Worm (Caenorhabditis elegans) whole organism, mixed stage, embryonic: ENCODE results near the gene fbxc-53.

Experiments used
- bed-3 ChIP-seq: fragments of 200-800 bp; sonication (Bioruptor generic); optimal IDR thresholded peaks from 3 replicates; lab custom pipeline; 2018; ENCODE audit warnings: mild to moderate bottlenecking, missing genetic modification characterization, moderate library complexity, missing compliant biosample characterization
- blmp-1 ChIP-seq: fragments of 150-350 bp; optimal IDR thresholded peaks from 2 replicates; lab custom pipeline; 2014; ENCODE audit warnings: missing biosample characterization, missing genetic modification characterization
- ceh-39 ChIP-seq: fragments of 150-350 bp; optimal IDR thresholded peaks from 2 replicates; lab custom pipeline; 2014; ENCODE audit warnings: missing biosample characterization, missing genetic modification characterization
- ceh-43 ChIP-seq: fragments of 200-800 bp; sonication (Bioruptor generic); optimal IDR thresholded peaks from 2 replicates; lab custom pipeline; 2018; ENCODE audit warnings: mild to moderate bottlenecking, missing genetic modification characterization, moderate library complexity, missing compliant biosample characterization
- ces-1 ChIP-seq: fragments of 150-350 bp; optimal IDR thresholded peaks from 2 replicates; lab custom pipeline; 2014; ENCODE audit warnings: missing biosample characterization, missing genetic modification reagents, missing genetic modification characterization
- cnd-1 ChIP-seq: fragments of 200-800 bp; sonication (Bioruptor generic); optimal IDR thresholded peaks from 2 replicates; lab custom pipeline; 2018; ENCODE audit warnings: mild to moderate bottlenecking, missing genetic modification characterization, missing compliant biosample characterization
- drap-1 ChIP-seq: fragments of 200-800 bp; sonication (Bioruptor generic); optimal IDR thresholded peaks from 3 replicates; lab custom pipeline; 2018; ENCODE audit warnings: mild to moderate bottlenecking, missing genetic modification characterization, missing compliant biosample characterization
- elt-3 ChIP-seq: fragments of 150-350 bp; optimal IDR thresholded peaks from 2 replicates; lab custom pipeline; 2014; ENCODE audit warnings: missing biosample characterization, missing genetic modification characterization
- flh-1 ChIP-seq: fragments of 200-800 bp; sonication (Bioruptor generic); optimal IDR thresholded peaks from 2 replicates; lab custom pipeline; 2018; ENCODE audit warnings: mild to moderate bottlenecking, missing genetic modification characterization, moderate library complexity, missing compliant biosample characterization
- hlh-1 ChIP-seq: fragments of 150-350 bp; optimal IDR thresholded peaks from 2 replicates; lab custom pipeline; 2014; ENCODE audit warnings: missing biosample characterization, missing genetic modification reagents, missing genetic modification characterization
- lin-13 ChIP-seq: fragments of 150-350 bp; optimal IDR thresholded peaks from 2 replicates; lab custom pipeline; 2014; ENCODE audit warnings: missing biosample characterization, missing genetic modification characterization
- lin-32 ChIP-seq: fragments of 200-800 bp; sonication (Bioruptor generic); optimal IDR thresholded peaks from 2 replicates; lab custom pipeline; 2018; ENCODE audit warnings: mild to moderate bottlenecking, missing genetic modification characterization, missing compliant biosample characterization
- lsy-2 ChIP-seq: fragments of 150-350 bp; optimal IDR thresholded peaks from 2 replicates; lab custom pipeline; 2014; ENCODE audit warnings: missing biosample characterization, missing genetic modification characterization
- mab-5 ChIP-seq: fragments of 150-350 bp; optimal IDR thresholded peaks from 2 replicates; lab custom pipeline; 2014; ENCODE audit warnings: missing biosample characterization, missing genetic modification characterization
- mep-1 ChIP-seq: fragments of 150-350 bp; optimal IDR thresholded peaks from 2 replicates; lab custom pipeline; 2017; ENCODE audit warnings: missing biosample characterization, missing genetic modification reagents, missing genetic modification characterization, inconsistent platforms
- mls-2 ChIP-seq: sonication (generic microtip); optimal IDR thresholded peaks from 2 replicates; lab custom pipeline; 2016; ENCODE audit warnings: mild to moderate bottlenecking, missing genetic modification characterization, moderate library complexity, missing compliant biosample characterization
- nhr-12 ChIP-seq: fragments of 150-350 bp; optimal IDR thresholded peaks from 2 replicates; lab custom pipeline; 2014; ENCODE audit warnings: missing biosample characterization, missing genetic modification characterization
- nhr-237 ChIP-seq: fragments of 150-350 bp; optimal IDR thresholded peaks from 2 replicates; lab custom pipeline; 2014; ENCODE audit warnings: missing biosample characterization, missing genetic modification characterization
- nhr-28 ChIP-seq: fragments of 150-350 bp; optimal IDR thresholded peaks from 2 replicates; lab custom pipeline; 2014; ENCODE audit warnings: missing biosample characterization, missing genetic modification characterization
- nhr-76 ChIP-seq: sonication (generic microtip); optimal IDR thresholded peaks from 2 replicates; lab custom pipeline; 2017; ENCODE audit warnings: missing biosample characterization, missing genetic modification characterization
- pha-4 ChIP-seq: fragments of 150-350 bp; optimal IDR thresholded peaks from 2 replicates; lab custom pipeline; 2018; ENCODE audit warnings: missing biosample characterization, missing genetic modification reagents, missing genetic modification characterization
- sem-2 ChIP-seq: fragments of 200-800 bp; sonication (Bioruptor generic); optimal IDR thresholded peaks from 2 replicates; lab custom pipeline; 2018; ENCODE audit warnings: mild to moderate bottlenecking, missing genetic modification characterization, missing compliant biosample characterization
- snpc-4 ChIP-seq: fragments of 150-350 bp; optimal IDR thresholded peaks from 2 replicates; lab custom pipeline; 2014; ENCODE audit warnings: missing biosample characterization, missing genetic modification characterization
- sptf-1 ChIP-seq: sonication (generic microtip); optimal IDR thresholded peaks from 2 replicates; lab custom pipeline; 2017; ENCODE audit warnings: mild to moderate bottlenecking, missing genetic modification characterization, moderate library complexity, missing compliant biosample characterization
- tbx-8 ChIP-seq: fragments of 200-800 bp; sonication (Bioruptor generic); optimal IDR thresholded peaks from 2 replicates; lab custom pipeline; 2018; ENCODE audit warnings: mild to moderate bottlenecking, missing genetic modification characterization, moderate library complexity, missing compliant biosample characterization
- unc-39 ChIP-seq: fragments of 150-350 bp; optimal IDR thresholded peaks from 2 replicates; lab custom pipeline; 2014; ENCODE audit warnings: missing biosample characterization, missing genetic modification characterization
- unc-62 ChIP-seq: fragments of 150-350 bp; optimal IDR thresholded peaks from 2 replicates; lab custom pipeline; 2014; ENCODE audit warnings: missing biosample characterization, missing genetic modification reagents, missing genetic modification characterization
- zip-8 ChIP-seq: fragments of 150-350 bp; optimal IDR thresholded peaks from 2 replicates; lab custom pipeline; 2014; ENCODE audit warnings: missing biosample characterization, missing genetic modification characterization
- ztf-11 ChIP-seq: fragments of 150-350 bp; optimal IDR thresholded peaks from 2 replicates; lab custom pipeline; 2014; ENCODE audit warnings: missing biosample characterization, missing genetic modification characterization

fbxc-53 gene

DNA sequence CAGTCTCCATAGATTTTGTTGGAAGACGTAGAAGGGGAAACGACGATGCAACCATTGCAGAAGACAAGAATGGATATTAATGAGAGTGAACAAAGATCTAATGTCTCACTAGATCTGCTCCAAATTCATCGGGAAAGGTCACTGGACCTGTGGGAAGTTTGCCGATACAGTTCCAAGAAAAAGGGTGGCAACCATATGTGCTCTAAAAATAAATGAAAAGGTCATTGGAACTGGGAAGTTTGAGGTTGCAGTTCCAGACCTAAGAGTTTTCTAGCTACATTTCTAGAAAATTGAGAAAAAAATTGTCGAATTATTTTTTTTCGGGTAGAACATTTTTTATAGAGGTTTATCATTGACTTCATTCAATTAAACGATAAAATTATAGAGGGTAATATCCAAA is 36.3 kb downstream of the fbxc-53 start, which contains the start of gene fbxb-92:
Gene fbxb-92, minus strand, starts transcription at position 101 of the 400 bp plus-strand sequence.
- no peak for TF ChIP-seq lin-13 (tag; lab: Kevin White, UChicago)
- TF ChIP-seq ces-1 (GFP tag; lab: Kevin White, UChicago) = no peak
- no peak for TF ChIP-seq mab-5 (tag; lab: Kevin White, UChicago)
- no peak for TF ChIP-seq tbx-8 (GFP tag; lab: Kevin White, UChicago)
- no peak for TF ChIP-seq nhr-237 (tag; lab: Kevin White, UChicago)
- no peak for TF ChIP-seq blmp-1
- no peak for TF ChIP-seq nhr-12 (tag; lab: Kevin White, UChicago)
- no peak for TF ChIP-seq bed-3 (GFP tag; lab: Kevin White, UChicago)
- TF ChIP-seq snpc-4 (tag; lab: Kevin White, UChicago) = no peak
- TF ChIP-seq flh-1 (GFP tag; lab: Kevin White, UChicago) = no peak
- no peak for TF ChIP-seq cnd-1 (tag; lab: Kevin White, UChicago)
- TF ChIP-seq ceh-43 (GFP tag; lab: Kevin White, UChicago) = no peak
- no peak for TF ChIP-seq ztf-11 (tag; lab: Kevin White, UChicago)

DNA sequence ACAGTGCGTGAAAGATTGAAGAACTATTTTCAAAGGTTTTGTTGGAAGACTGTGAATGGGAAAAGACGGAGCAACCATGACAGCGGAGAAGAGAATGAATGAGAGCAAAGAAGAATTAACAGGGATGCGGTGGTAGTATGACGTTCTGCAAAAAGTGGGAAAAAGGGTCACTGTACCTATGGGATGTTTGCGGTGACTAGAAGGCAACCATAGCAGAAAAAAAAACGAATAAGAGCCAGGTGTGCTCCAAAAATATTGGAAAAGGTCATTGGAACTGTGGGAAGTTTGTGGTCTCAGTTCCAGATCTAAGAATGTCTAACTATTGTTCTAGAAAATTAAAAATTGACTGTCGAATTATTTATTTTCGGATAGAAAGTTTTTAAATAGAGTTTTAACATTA is 37.6 kb downstream of the fbxc-53 start, which contains the start of gene fbxb-90:
Gene fbxb-90, minus strand, starts transcription at position 101 of the 400 bp plus-strand sequence.
- TF ChIP-seq sem-2 (GFP tag; lab: Kevin White, UChicago) (no peak), tbx-8 (GFP tag; lab: Kevin White, UChicago) (no peak), drap-1 (GFP tag; lab: Kevin White, UChicago) (no peak), cnd-1 (tag; lab: Kevin White, UChicago) (no peak), nhr-12 (tag; lab: Kevin White, UChicago) (no peak), mep-1 (no peak), nhr-28 (tag; lab: Kevin White, UChicago) (no peak), flh-1 (GFP tag; lab: Kevin White, UChicago) (no peak), lin-13 (tag; lab: Kevin White, UChicago) (no peak), bed-3 (GFP tag; lab: Kevin White, UChicago) (no peak), unc-39 (tag; lab: Kevin White, UChicago) (no peak)

- TF ChIP-seq hlh-1 = no peak
- TF ChIP-seq, all 35 proteins: peak for 0
Observed at ce11 chrII:3750685-3751084, 39.6 kb downstream of the fbxc-53 start, which contains the start of gene fbxb-91. TSS of gene fbxb-91 (minus strand) at chrII:3750785.

DNA sequence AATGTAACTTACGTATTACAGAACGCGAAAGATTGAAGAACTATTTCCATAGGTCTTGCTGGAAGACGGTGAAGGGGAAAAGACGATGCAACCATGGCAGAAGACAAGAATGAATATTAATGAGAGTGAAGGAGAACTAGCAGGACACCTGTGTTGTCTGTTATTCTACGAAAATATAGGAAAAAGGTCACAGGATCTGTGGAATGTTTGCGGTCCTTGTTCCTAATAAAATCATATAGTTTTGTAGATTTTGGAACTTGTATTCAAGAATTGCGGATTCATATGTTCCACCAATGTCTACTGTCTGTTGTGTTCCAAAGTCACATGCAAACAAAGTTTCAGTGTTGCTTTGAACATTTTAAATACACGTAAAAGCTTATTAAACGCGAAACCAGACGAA is 41.1 kb downstream of the fbxc-53 start, which contains the start of gene sdz-11:
Gene sdz-11, minus strand, starts transcription at position 101 of the 400 bp plus-strand sequence.
- TF ChIP-seq zip-8 (tag; lab: Kevin White, UChicago) (no peak), ztf-11 (tag; lab: Kevin White, UChicago) (no peak), ces-1 (GFP tag; lab: Kevin White, UChicago) (no peak), bed-3 (GFP tag; lab: Kevin White, UChicago) (no peak), ceh-39 (tag; lab: Kevin White, UChicago) (no peak), mep-1 (no peak), nhr-12 (tag; lab: Kevin White, UChicago) (no peak), lin-13 (tag; lab: Kevin White, UChicago) (no peak), hlh-1 (no peak), mls-2 (tag; lab: Kevin White, UChicago) (no peak), unc-62 (no peak), ceh-43 (GFP tag; lab: Kevin White, UChicago) (no peak), nhr-237 (tag; lab: Kevin White, UChicago) (no peak), nhr-76 (tag; lab: Kevin White, UChicago) (no peak), lsy-2 (tag; lab: Kevin White, UChicago) (no peak), tbx-8 (GFP tag; lab: Kevin White, UChicago) (no peak), blmp-1 (no peak), sptf-1 (no peak)

DNA sequence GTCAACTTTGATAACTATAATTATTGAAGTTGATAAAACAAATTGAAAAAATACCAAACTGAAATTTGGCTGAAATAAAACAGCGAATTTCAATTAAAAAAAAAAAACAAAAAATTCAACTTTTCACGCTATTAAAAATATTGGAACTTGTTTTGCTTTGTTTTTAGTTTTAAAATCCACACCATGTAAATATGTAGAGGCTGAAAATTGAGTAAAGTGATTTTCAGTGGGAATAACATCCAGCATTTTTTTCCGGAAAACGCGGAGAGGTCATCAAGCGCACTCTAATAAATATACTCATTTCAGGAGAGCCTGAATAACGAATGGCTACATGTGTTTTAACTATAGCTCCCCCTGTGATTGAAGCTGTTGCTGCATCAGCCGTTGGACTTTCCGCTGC is 42.5 kb downstream of the fbxc-53 start, which contains the start of gene rcd-1:
Gene rcd-1, plus strand, starts transcription at position 301 of the 400 bp plus-strand sequence.
- TF ChIP-seq unc-39 (tag; lab: Kevin White, UChicago) = no peak
- no peak for TF ChIP-seq lsy-2 (tag; lab: Kevin White, UChicago)
- no peak for TF ChIP-seq lin-32 (GFP tag; lab: Kevin White, UChicago)
- no peak for TF ChIP-seq zip-8 (tag; lab: Kevin White, UChicago)
- no peak for TF ChIP-seq elt-3 (tag; lab: Kevin White, UChicago)
- no peak for TF ChIP-seq pha-4 (tag; lab: Kevin White, UChicago)
